Worm (Caenorhabditis elegans): ENCODE data around the gene F07C6.3.

DNA sequence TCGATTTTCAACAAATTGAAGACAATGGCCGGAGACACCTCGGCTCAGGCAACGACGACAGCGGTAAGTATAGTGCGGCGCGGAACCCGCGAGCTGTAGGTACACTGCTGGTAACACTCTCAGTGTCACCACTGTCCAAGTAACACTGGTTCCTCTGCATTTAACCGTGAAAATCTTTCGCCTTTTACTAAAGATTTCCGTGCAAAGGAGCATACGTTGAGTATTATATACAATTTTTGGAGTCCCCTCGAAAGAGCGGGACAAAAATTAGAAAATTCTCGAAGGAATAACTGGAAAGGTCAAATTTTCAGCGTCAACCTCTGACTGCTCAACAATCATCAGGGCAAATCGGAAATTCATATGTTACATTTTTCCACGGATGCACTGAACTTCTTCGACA is 3.0 kb upstream of the F07C6.3 start:
- no peak for TF ChIP-seq lin-13 (tag; optimal IDR thresholded peaks at IDR 0.05)
- TF ChIP-seq unc-39 (tag; optimal IDR thresholded peaks at IDR 0.05) = no peak
- no peak for TF ChIP-seq M03D4.4 (tag; optimal IDR thresholded peaks at IDR 0.05)
- no peak for TF ChIP-seq elt-3 (tag; optimal IDR thresholded peaks at IDR 0.05)

Measured in whole organism, mixed stage, embryonic.